Fruit fly (Drosophila melanogaster) Kc167 (cell line): ENCODE results near the gene Or67d.

Experiments used
- Myc ChIP-seq: fragments of >200 bp; optimal IDR thresholded peaks from 2 replicates; lab custom pipeline; 2017; ENCODE audit warnings: missing external identifiers
- Sin3A ChIP-seq: fragments of >200 bp; optimal IDR thresholded peaks from 2 replicates; lab custom pipeline; 2018; ENCODE audit warnings: missing external identifiers
- h ChIP-seq: fragments of >200 bp; optimal IDR thresholded peaks from 3 replicates; lab custom pipeline; 2018; ENCODE audit warnings: missing external identifiers
- insv ChIP-seq: fragments of >200 bp; optimal IDR thresholded peaks from 3 replicates; lab custom pipeline; 2018; ENCODE audit warnings: missing external identifiers
- psq ChIP-seq: fragments of >200 bp; optimal IDR thresholded peaks from 2 replicates; lab custom pipeline; 2017; ENCODE audit warnings: missing external identifiers
- ttk ChIP-seq: sonication (Bioruptor generic); optimal IDR thresholded peaks from 2 replicates; lab custom pipeline; 2017; ENCODE audit warnings: missing external identifiers

DNA sequence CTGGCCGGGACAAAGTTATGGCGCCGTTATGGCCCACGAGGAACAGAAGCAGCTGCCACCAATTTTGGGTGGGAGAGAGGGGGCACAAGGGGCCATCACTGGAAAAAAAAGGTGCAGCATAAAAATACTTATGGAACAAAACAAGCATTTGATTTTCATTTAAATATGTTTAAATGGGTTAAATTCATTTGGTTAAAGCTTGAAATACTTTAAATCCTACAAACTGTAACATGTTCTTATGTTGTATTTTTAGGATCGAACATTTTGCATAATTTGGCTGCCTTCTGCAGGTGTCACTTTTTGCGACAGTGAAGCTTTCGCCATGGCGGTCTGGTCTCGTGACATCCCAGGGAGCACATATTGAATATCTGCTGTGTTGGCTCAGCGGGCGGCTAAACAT, 45.4 kb downstream of the Or67d start:
- TF ChIP-seq psq (lab: Kevin White, UChicago) (no peak), insv (lab: Kevin White, UChicago) (no peak), Sin3A (lab: Kevin White, UChicago) (no peak), Myc (no peak), h (lab: Kevin White, UChicago) (no peak), ttk (lab: Kevin White, UChicago) (no peak)
